Worm (Caenorhabditis elegans) whole organism, early embryonic: ENCODE results near the gene cyp-35A5.

Source experiments
- B0310.2 ChIP-seq: sonication (generic microtip); optimal IDR thresholded peaks from 2 replicates; lab custom pipeline; 2016; ENCODE audit warnings: mild to moderate bottlenecking, missing genetic modification characterization, missing compliant biosample characterization
- F13C5.2 ChIP-seq: sonication (generic microtip); optimal IDR thresholded peaks from 2 replicates; lab custom pipeline; 2017; ENCODE audit warnings: mild to moderate bottlenecking, missing genetic modification characterization, inconsistent platforms, missing compliant biosample characterization
- aly-1 ChIP-seq: sonication (generic microtip); optimal IDR thresholded peaks from 2 replicates; lab custom pipeline; 2016; ENCODE audit warnings: missing genetic modification characterization, missing compliant biosample characterization
- ama-1 ChIP-seq: fragments of 150-350 bp; optimal IDR thresholded peaks from 2 replicates; lab custom pipeline; 2014
- ceh-13 ChIP-seq: fragments of 200-800 bp; sonication (Bioruptor generic); optimal IDR thresholded peaks from 2 replicates; lab custom pipeline; 2018; ENCODE audit warnings: mild to moderate bottlenecking, missing genetic modification characterization, missing compliant biosample characterization
- ceh-36 ChIP-seq: sonication (generic microtip); optimal IDR thresholded peaks from 2 replicates; lab custom pipeline; 2016; ENCODE audit warnings: missing genetic modification characterization, inconsistent platforms, missing compliant biosample characterization
- ets-7 ChIP-seq: sonication (generic microtip); optimal IDR thresholded peaks from 2 replicates; lab custom pipeline; 2016; ENCODE audit warnings: missing genotype, missing genetic modification characterization, missing compliant biosample characterization
- flt-1 ChIP-seq: fragments of 200-800 bp; sonication (Bioruptor generic); IDR thresholded peaks from 2 replicates; pipeline ENCODE4 v1.3.6; 2022; ENCODE audit warnings: missing genetic modification characterization, missing compliant biosample characterization
- hmbx-1 ChIP-seq: sonication (generic microtip); optimal IDR thresholded peaks from 2 replicates; lab custom pipeline; 2016; ENCODE audit warnings: mild to moderate bottlenecking, missing genetic modification characterization, missing compliant biosample characterization
- hmg-4 ChIP-seq: fragments of 200-800 bp; sonication (Bioruptor generic); optimal IDR thresholded peaks from 2 replicates; lab custom pipeline; 2018; ENCODE audit warnings: mild to moderate bottlenecking, missing genetic modification characterization, missing compliant biosample characterization
- hnd-1 ChIP-seq: sonication (generic microtip); optimal IDR thresholded peaks from 2 replicates; lab custom pipeline; 2016; ENCODE audit warnings: missing genetic modification characterization, missing compliant biosample characterization
- pes-1 ChIP-seq: fragments of 200-800 bp; sonication (Bioruptor generic); IDR thresholded peaks from 2 replicates; pipeline ENCODE4 v1.3.6; 2022; ENCODE audit warnings: missing genetic modification reagents, missing genetic modification characterization, missing compliant biosample characterization
- scrt-1 ChIP-seq: fragments of 200-800 bp; sonication (Bioruptor generic); IDR thresholded peaks from 2 replicates; pipeline ENCODE4 v1.3.6; 2022; ENCODE audit warnings: missing genetic modification characterization, missing compliant biosample characterization
- sea-1 ChIP-seq: fragments of 200-800 bp; sonication (Bioruptor generic); conservative IDR thresholded peaks from 2 replicates; pipeline ENCODE4 v1.3.6; 2022; ENCODE audit warnings: missing genetic modification characterization, missing compliant biosample characterization
- tbx-11 ChIP-seq: fragments of 200-800 bp; sonication (Bioruptor generic); IDR thresholded peaks from 2 replicates; pipeline ENCODE4 v1.3.6; 2022; ENCODE audit warnings: missing genetic modification characterization, missing compliant biosample characterization
- tbx-37 ChIP-seq: fragments of 200-800 bp; sonication (Bioruptor generic); conservative IDR thresholded peaks from 2 replicates; pipeline ENCODE4 v1.3.6; 2022; ENCODE audit warnings: missing genetic modification reagents, missing genetic modification characterization, missing compliant biosample characterization
- tra-4 ChIP-seq: sonication (generic microtip); optimal IDR thresholded peaks from 2 replicates; lab custom pipeline; 2017; ENCODE audit warnings: missing genetic modification characterization, missing compliant biosample characterization

Gene cyp-35A5

ce11 chrV:3963715-3964114 is 27.6 kb downstream of the cyp-35A5 start, which contains the start of gene cyp-34A7:
cyp-34A7 (minus strand) TSS chrV:3963815.
- TF ChIP-seq B0310.2 (tag; lab: Kevin White, UChicago) (no peak), tbx-11 (GFP tag; lab: Robert Waterston, UW) (no peak), sea-1 (GFP tag; lab: Robert Waterston, UW) (no peak), F13C5.2 (tag; lab: Kevin White, UChicago) (no peak), scrt-1 (GFP tag; lab: Robert Waterston, UW) (no peak), flt-1 (GFP tag; lab: Robert Waterston, UW) (no peak), aly-1 (tag; lab: Kevin White, UChicago) (no peak), ets-7 (tag; lab: Kevin White, UChicago) (no peak), pes-1 (GFP tag; lab: Robert Waterston, UW) (no peak), ama-1 (lab: Kevin White, UChicago) (no peak), hmbx-1 (tag; lab: Kevin White, UChicago) (no peak), tbx-37 (GFP tag; lab: Robert Waterston, UW) (no peak)

DNA sequence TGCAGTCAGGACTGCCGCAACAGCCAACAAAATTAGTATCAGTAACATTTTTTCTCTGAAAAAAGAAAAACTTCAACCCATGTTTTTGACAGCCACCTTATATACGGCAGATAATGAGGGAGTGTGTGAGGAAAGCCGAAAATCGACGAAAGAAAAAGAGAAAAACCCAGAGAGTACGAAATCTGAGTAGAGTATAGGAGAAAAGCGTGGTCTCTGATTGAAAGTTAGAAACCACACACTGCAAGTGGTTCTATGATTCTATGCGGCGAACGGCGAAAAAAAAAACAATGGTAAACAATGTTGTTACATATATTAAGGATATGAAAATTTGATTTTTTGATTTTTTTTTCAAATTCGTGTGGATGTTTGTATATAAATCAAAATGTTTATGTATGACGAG is 31.6 kb downstream of the cyp-35A5 start, which contains the start of gene cyp-34A8:
cyp-34A8 (minus strand) TSS at position 62 of the 400 bp plus-strand sequence.
- TF ChIP-seq ama-1 (lab: Kevin White, UChicago), result no peak
- no peak for TF ChIP-seq hmg-4 (GFP tag; lab: Kevin White, UChicago)
- TF ChIP-seq ceh-36 (tag; lab: Kevin White, UChicago), result no peak
- no peak for TF ChIP-seq B0310.2 (tag; lab: Kevin White, UChicago)
- no peak for TF ChIP-seq tbx-37 (GFP tag; lab: Robert Waterston, UW)
- no peak for TF ChIP-seq sea-1 (GFP tag; lab: Robert Waterston, UW)
- TF ChIP-seq ets-7 (tag; lab: Kevin White, UChicago), result no peak
- no peak for TF ChIP-seq flt-1 (GFP tag; lab: Robert Waterston, UW)

- TF ChIP-seq pes-1 (GFP tag; lab: Robert Waterston, UW), result no peak
- TF ChIP-seq ama-1 (lab: Kevin White, UChicago), result no peak
- TF ChIP-seq tra-4 (tag; lab: Kevin White, UChicago), result no peak
- no peak for TF ChIP-seq hnd-1 (tag; lab: Kevin White, UChicago)
- TF ChIP-seq ceh-13 (GFP tag; lab: Kevin White, UChicago), result no peak
- no peak for TF ChIP-seq tbx-11 (GFP tag; lab: Robert Waterston, UW)
- no peak for TF ChIP-seq ceh-36 (tag; lab: Kevin White, UChicago)
- TF ChIP-seq tbx-37 (GFP tag; lab: Robert Waterston, UW), result no peak
- TF ChIP-seq flt-1 (GFP tag; lab: Robert Waterston, UW), result no peak
- TF ChIP-seq scrt-1 (GFP tag; lab: Robert Waterston, UW), result no peak
- no peak for TF ChIP-seq sea-1 (GFP tag; lab: Robert Waterston, UW)
- TF ChIP-seq hmg-4 (GFP tag; lab: Kevin White, UChicago), result no peak
- no peak for TF ChIP-seq B0310.2 (tag; lab: Kevin White, UChicago)
- no peak for TF ChIP-seq hmbx-1 (tag; lab: Kevin White, UChicago)
Observed at ce11 chrV:3968929-3969328, 32.8 kb downstream of the cyp-35A5 start.

- TF ChIP-seq sea-1 (GFP tag; lab: Robert Waterston, UW) (no peak), hmbx-1 (tag; lab: Kevin White, UChicago) (no peak)
Observed at ce11 chrV:3969664-3970063, 33.5 kb downstream of the cyp-35A5 start.

DNA sequence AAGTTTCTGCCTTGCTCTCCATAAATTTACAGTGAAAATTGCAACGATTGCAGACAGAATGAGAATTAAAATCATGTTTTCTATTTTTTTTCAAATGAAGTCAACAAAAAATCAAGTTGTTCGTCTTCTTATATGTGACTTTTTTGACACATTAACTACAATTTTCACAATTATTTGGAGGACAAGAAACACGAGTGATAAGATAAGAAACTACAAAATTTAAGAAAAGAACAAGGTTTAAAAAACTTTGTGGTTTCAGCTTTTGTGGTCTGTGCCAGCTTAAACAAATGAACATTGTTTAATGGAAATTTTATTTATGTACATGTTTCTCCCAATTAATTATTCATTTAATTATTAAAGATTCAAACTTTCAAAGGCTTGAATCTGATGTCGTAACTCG is 34.3 kb downstream of the cyp-35A5 start, which contains the start of gene cyp-34A9:
cyp-34A9 (minus strand) TSS at position 131 of the 400 bp plus-strand sequence.
- no peak for TF ChIP-seq F13C5.2 (tag; lab: Kevin White, UChicago)
- TF ChIP-seq B0310.2 (tag; lab: Kevin White, UChicago), result no peak
- no peak for TF ChIP-seq ama-1 (lab: Kevin White, UChicago)
- TF ChIP-seq ets-7 (tag; lab: Kevin White, UChicago), result no peak
- TF ChIP-seq ceh-13 (GFP tag; lab: Kevin White, UChicago), result no peak
- no peak for TF ChIP-seq hmbx-1 (tag; lab: Kevin White, UChicago)
- no peak for TF ChIP-seq scrt-1 (GFP tag; lab: Robert Waterston, UW)
- TF ChIP-seq flt-1 (GFP tag; lab: Robert Waterston, UW), result no peak
- TF ChIP-seq tbx-11 (GFP tag; lab: Robert Waterston, UW), result no peak
- no peak for TF ChIP-seq hnd-1 (tag; lab: Kevin White, UChicago)
- no peak for TF ChIP-seq tbx-37 (GFP tag; lab: Robert Waterston, UW)
- TF ChIP-seq tra-4 (tag; lab: Kevin White, UChicago), result no peak
- TF ChIP-seq ceh-36 (tag; lab: Kevin White, UChicago), result no peak
- TF ChIP-seq sea-1 (GFP tag; lab: Robert Waterston, UW), result no peak
- no peak for TF ChIP-seq hmg-4 (GFP tag; lab: Kevin White, UChicago)
- TF ChIP-seq pes-1 (GFP tag; lab: Robert Waterston, UW), result no peak
- TF ChIP-seq aly-1 (tag; lab: Kevin White, UChicago), result no peak

- no peak for TF ChIP-seq tbx-11 (GFP tag; lab: Robert Waterston, UW)
- no peak for TF ChIP-seq B0310.2 (tag; lab: Kevin White, UChicago)
- TF ChIP-seq tbx-37 (GFP tag; lab: Robert Waterston, UW), result no peak
- TF ChIP-seq hmbx-1 (tag; lab: Kevin White, UChicago), result no peak
- no peak for TF ChIP-seq ama-1 (lab: Kevin White, UChicago)
- no peak for TF ChIP-seq aly-1 (tag; lab: Kevin White, UChicago)
- TF ChIP-seq hmg-4 (GFP tag; lab: Kevin White, UChicago), result no peak
- no peak for TF ChIP-seq ceh-13 (GFP tag; lab: Kevin White, UChicago)
- TF ChIP-seq ets-7 (tag; lab: Kevin White, UChicago), result no peak
- TF ChIP-seq pes-1 (GFP tag; lab: Robert Waterston, UW), result no peak
Observed at ce11 chrV:3972846-3973245, 36.7 kb downstream of the cyp-35A5 start, which contains the start of gene cyp-34A10. cyp-34A10 (minus strand) TSS chrV:3972991.

DNA sequence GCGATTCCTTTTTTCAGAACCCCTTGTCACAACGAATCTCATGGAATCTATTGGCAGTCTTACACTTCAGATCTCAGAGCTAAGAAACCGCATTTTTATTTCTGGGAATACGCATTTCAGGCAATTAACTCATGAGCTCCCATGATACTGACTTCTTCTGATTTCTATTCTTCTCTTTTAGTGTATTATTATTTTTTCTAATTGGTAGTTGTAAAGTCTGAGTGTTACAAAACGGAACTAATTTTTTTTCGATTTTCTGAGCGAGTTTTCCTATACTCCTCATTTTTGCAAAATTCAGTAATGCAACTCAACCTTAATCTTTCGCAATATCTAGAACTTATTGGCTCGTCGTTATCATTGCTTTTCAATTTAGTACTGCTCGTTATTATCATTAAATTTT is 38.2 kb downstream of the cyp-35A5 start, which contains the start of gene str-82:
str-82 (plus strand) TSS at position 301 of the 400 bp plus-strand sequence.
- TF ChIP-seq hmg-4 (GFP tag; lab: Kevin White, UChicago), result no peak
- no peak for TF ChIP-seq pes-1 (GFP tag; lab: Robert Waterston, UW)
- no peak for TF ChIP-seq ets-7 (tag; lab: Kevin White, UChicago)
- TF ChIP-seq flt-1 (GFP tag; lab: Robert Waterston, UW), result no peak
- no peak for TF ChIP-seq B0310.2 (tag; lab: Kevin White, UChicago)
- no peak for TF ChIP-seq scrt-1 (GFP tag; lab: Robert Waterston, UW)
- TF ChIP-seq ceh-13 (GFP tag; lab: Kevin White, UChicago), result no peak
- TF ChIP-seq hmbx-1 (tag; lab: Kevin White, UChicago), result no peak
- TF ChIP-seq tra-4 (tag; lab: Kevin White, UChicago), result no peak
- no peak for TF ChIP-seq tbx-37 (GFP tag; lab: Robert Waterston, UW)
